Fruit fly (Drosophila melanogaster) whole organism, embryonic: ENCODE data around the gene CG5966.

Experiments used
- Asciz ChIP-seq: fragments of 200-800 bp; sonication (Bioruptor generic); optimal IDR thresholded peaks from 2 replicates; lab custom pipeline; 2017; ENCODE audit warnings: missing biosample characterization, mild to moderate bottlenecking, missing genetic modification characterization, missing genetic modification reagents
- Atf3 ChIP-seq: fragments of 200-800 bp; sonication (Bioruptor generic); optimal IDR thresholded peaks from 3 replicates; lab custom pipeline; 2016; ENCODE audit warnings: missing biosample characterization, missing genetic modification characterization
- CG10462 ChIP-seq: fragments of 200-800 bp; sonication (Bioruptor generic); optimal IDR thresholded peaks from 2 replicates; lab custom pipeline; 2016; ENCODE audit warnings: missing biosample characterization, missing genetic modification characterization
- CG10654 ChIP-seq: fragments of 200-800 bp; sonication (Bioruptor generic); optimal IDR thresholded peaks from 2 replicates; lab custom pipeline; 2016; ENCODE audit warnings: missing biosample characterization, missing genetic modification characterization
- CG15601 ChIP-seq: fragments of 200-800 bp; sonication (Bioruptor generic); optimal IDR thresholded peaks from 3 replicates; lab custom pipeline; 2019; ENCODE audit warnings: missing biosample characterization, mild to moderate bottlenecking, missing genetic modification characterization, moderate library complexity
- CG16779 ChIP-seq: fragments of 200-800 bp; sonication (Bioruptor generic); IDR thresholded peaks from 2 replicates; pipeline ENCODE4 v1.3.6; 2022; ENCODE audit warnings: missing biosample characterization, missing genetic modification characterization
- CG2678 ChIP-seq: fragments of 200-800 bp; sonication (Bioruptor generic); optimal IDR thresholded peaks from 3 replicates; lab custom pipeline; 2019; ENCODE audit warnings: missing biosample characterization, mild to moderate bottlenecking, missing genetic modification characterization, moderate library complexity
- CG30403 ChIP-seq: fragments of 200-800 bp; sonication (Bioruptor generic); optimal IDR thresholded peaks from 3 replicates; lab custom pipeline; 2016; ENCODE audit warnings: missing biosample characterization, missing genetic modification characterization
- CG30431 ChIP-seq: fragments of 200-800 bp; sonication (Bioruptor generic); optimal IDR thresholded peaks from 2 replicates; lab custom pipeline; 2017; ENCODE audit warnings: missing biosample characterization, missing genetic modification characterization
- CG31224 ChIP-seq: fragments of 200-800 bp; sonication (Bioruptor generic); IDR thresholded peaks from 2 replicates; pipeline ENCODE4 v1.3.6; 2022; ENCODE audit warnings: missing biosample characterization, missing genetic modification characterization
- CG31388 ChIP-seq: fragments of 200-800 bp; sonication (Bioruptor generic); optimal IDR thresholded peaks from 2 replicates; lab custom pipeline; 2016; ENCODE audit warnings: missing biosample characterization, missing genetic modification characterization
- CG32532 ChIP-seq: fragments of 200-800 bp; sonication (Bioruptor generic); IDR thresholded peaks from 2 replicates; pipeline ENCODE4 v1.3.6; 2022; ENCODE audit warnings: missing biosample characterization, missing genetic modification characterization
- CG32772 ChIP-seq: fragments of 200-800 bp; sonication (Bioruptor generic); IDR thresholded peaks from 2 replicates; pipeline ENCODE4 v1.3.6; 2022; ENCODE audit warnings: missing biosample characterization, missing genetic modification characterization
- CG33557 ChIP-seq: fragments of 200-800 bp; sonication (Bioruptor generic); optimal IDR thresholded peaks from 2 replicates; lab custom pipeline; 2019; ENCODE audit warnings: missing biosample characterization, mild to moderate bottlenecking, missing genetic modification characterization, moderate library complexity
- CG4282 ChIP-seq: fragments of 200-800 bp; sonication (Bioruptor generic); optimal IDR thresholded peaks from 2 replicates; lab custom pipeline; 2016; ENCODE audit warnings: missing biosample characterization, missing genetic modification characterization
- CG4404 ChIP-seq: fragments of 200-800 bp; sonication (Bioruptor generic); IDR thresholded peaks from 2 replicates; pipeline ENCODE4 v1.3.6; 2022; ENCODE audit warnings: missing biosample characterization, missing genetic modification characterization
- CG5180 ChIP-seq: fragments of 200-800 bp; sonication (Bioruptor generic); optimal IDR thresholded peaks from 3 replicates; lab custom pipeline; 2017; ENCODE audit warnings: missing biosample characterization, missing genetic modification characterization, mild to moderate bottlenecking, moderate library complexity, missing genetic modification reagents
- CG6683 ChIP-seq: fragments of 200-800 bp; sonication (Bioruptor generic); optimal IDR thresholded peaks from 2 replicates; lab custom pipeline; 2017; ENCODE audit warnings: missing biosample characterization, mild to moderate bottlenecking, missing genetic modification characterization, missing genetic modification reagents
- CG7271 ChIP-seq: fragments of 200-800 bp; sonication (Bioruptor generic); optimal IDR thresholded peaks from 2 replicates; lab custom pipeline; 2018; ENCODE audit warnings: missing biosample characterization, mild to moderate bottlenecking, missing genetic modification characterization, moderate library complexity
- CG7556 ChIP-seq: fragments of 200-800 bp; sonication (Bioruptor generic); optimal IDR thresholded peaks from 2 replicates; lab custom pipeline; 2017; ENCODE audit warnings: missing biosample characterization, mild to moderate bottlenecking, missing genetic modification characterization
- CG7745 ChIP-seq: fragments of 200-800 bp; sonication (Bioruptor generic); optimal IDR thresholded peaks from 2 replicates; lab custom pipeline; 2018; ENCODE audit warnings: missing biosample characterization, mild to moderate bottlenecking, missing genetic modification characterization, moderate library complexity
- CG9215 ChIP-seq: fragments of 200-800 bp; sonication (Bioruptor generic); IDR thresholded peaks from 2 replicates; pipeline ENCODE4 v1.3.6; 2022; ENCODE audit warnings: missing biosample characterization, missing genetic modification characterization
- CG9817 ChIP-seq: fragments of 200-800 bp; sonication (Bioruptor generic); optimal IDR thresholded peaks from 2 replicates; lab custom pipeline; 2018; ENCODE audit warnings: missing biosample characterization, mild to moderate bottlenecking, missing genetic modification characterization, moderate library complexity
- CrebB ChIP-seq: fragments of 200-800 bp; sonication (Bioruptor generic); optimal IDR thresholded peaks from 3 replicates; lab custom pipeline; 2018; ENCODE audit warnings: missing biosample characterization, mild to moderate bottlenecking, missing genetic modification characterization
- D19A ChIP-seq: fragments of 200-800 bp; optimal IDR thresholded peaks from 3 replicates; lab custom pipeline; 2019; ENCODE audit warnings: missing biosample characterization, mild to moderate bottlenecking, missing genetic modification characterization, moderate library complexity
- Dek ChIP-seq: fragments of 200-800 bp; sonication (Bioruptor generic); optimal IDR thresholded peaks from 3 replicates; lab custom pipeline; 2019; ENCODE audit warnings: missing biosample characterization, mild to moderate bottlenecking, missing genetic modification characterization, moderate library complexity
- HmgZ ChIP-seq: fragments of 200-800 bp; sonication (Bioruptor generic); optimal IDR thresholded peaks from 2 replicates; lab custom pipeline; 2018; ENCODE audit warnings: missing biosample characterization, mild to moderate bottlenecking, missing genetic modification characterization
- Hmr ChIP-seq: fragments of 200-800 bp; sonication (Bioruptor generic); optimal IDR thresholded peaks from 3 replicates; lab custom pipeline; 2017; ENCODE audit warnings: mild to moderate bottlenecking, missing biosample characterization, missing genetic modification reagents, missing genetic modification characterization
- Hmx ChIP-seq: fragments of 200-800 bp; sonication (Bioruptor generic); optimal IDR thresholded peaks from 2 replicates; lab custom pipeline; 2016; ENCODE audit warnings: missing biosample characterization, missing genetic modification characterization
- Lhr ChIP-seq: fragments of 200-800 bp; sonication (Bioruptor generic); optimal IDR thresholded peaks from 3 replicates; lab custom pipeline; 2017; ENCODE audit warnings: mild to moderate bottlenecking, missing biosample characterization, missing genetic modification reagents, missing genetic modification characterization
- Nf-YB ChIP-seq: fragments of 200-800 bp; sonication (Bioruptor generic); optimal IDR thresholded peaks from 3 replicates; lab custom pipeline; 2019; ENCODE audit warnings: missing biosample characterization, mild to moderate bottlenecking, missing genetic modification characterization, moderate library complexity
- PHDP ChIP-seq: fragments of 200-800 bp; sonication (Bioruptor generic); optimal IDR thresholded peaks from 3 replicates; lab custom pipeline; 2018; ENCODE audit warnings: missing biosample characterization, mild to moderate bottlenecking, missing genetic modification characterization, moderate library complexity
- Ravus ChIP-seq: fragments of 200-800 bp; sonication (Bioruptor generic); IDR thresholded peaks from 2 replicates; pipeline ENCODE4 v1.3.6; 2022; ENCODE audit warnings: missing biosample characterization, missing genetic modification characterization
- Sox102F ChIP-seq: fragments of 200-800 bp; sonication (Bioruptor generic); optimal IDR thresholded peaks from 2 replicates; lab custom pipeline; 2018; ENCODE audit warnings: missing biosample characterization, mild to moderate bottlenecking, missing genetic modification characterization, moderate library complexity
- bigmax ChIP-seq: fragments of 200-800 bp; sonication (Bioruptor generic); optimal IDR thresholded peaks from 2 replicates; lab custom pipeline; 2018; ENCODE audit warnings: missing biosample characterization, mild to moderate bottlenecking, missing genetic modification characterization
- chif ChIP-seq, 2 experiments: fragments of 200-800 bp; sonication (Bioruptor generic); optimal IDR thresholded peaks; 3 replicates each; lab custom pipeline; 2016; ENCODE audit warnings: missing biosample characterization in 2 of 2, missing genetic modification characterization in 2 of 2
- crp ChIP-seq, 2 experiments: fragments of 200-800 bp; sonication (Bioruptor generic); optimal IDR thresholded peaks; 2 replicates in 1 of 2; 3 replicates in 1 of 2; lab custom pipeline; 2017; ENCODE audit warnings: missing biosample characterization in 2 of 2, missing genetic modification characterization in 2 of 2, mild to moderate bottlenecking in 1 of 2, moderate library complexity in 1 of 2
- gsb ChIP-seq: fragments of 200-800 bp; sonication (Bioruptor generic); IDR thresholded peaks from 2 replicates; pipeline ENCODE4 v1.3.6; 2022; ENCODE audit warnings: missing biosample characterization, missing genetic modification characterization
- gsb-n ChIP-seq: fragments of 200-800 bp; sonication (Bioruptor generic); optimal IDR thresholded peaks from 3 replicates; lab custom pipeline; 2018; ENCODE audit warnings: missing biosample characterization, mild to moderate bottlenecking, missing genetic modification characterization
- h ChIP-seq: fragments of >200 bp; optimal IDR thresholded peaks from 2 replicates; lab custom pipeline; 2017
- hth ChIP-seq: fragments of >200 bp; optimal IDR thresholded peaks from 2 replicates; lab custom pipeline; 2017; ENCODE audit warnings: inconsistent platforms
- klu ChIP-seq: fragments of 200-800 bp; sonication (Bioruptor generic); IDR thresholded peaks from 2 replicates; pipeline ENCODE4 v1.3.6; 2022; ENCODE audit warnings: missing biosample characterization, missing genetic modification characterization
- nerfin-1 ChIP-seq: fragments of 200-800 bp; sonication (Bioruptor generic); optimal IDR thresholded peaks from 3 replicates; lab custom pipeline; 2019; ENCODE audit warnings: missing biosample characterization, mild to moderate bottlenecking, missing genetic modification characterization, moderate library complexity
- odd ChIP-seq: fragments of 200-800 bp; sonication (Bioruptor generic); optimal IDR thresholded peaks from 2 replicates; lab custom pipeline; 2017; ENCODE audit warnings: missing biosample characterization, mild to moderate bottlenecking, missing genetic modification characterization
- prd ChIP-seq, 3 experiments: fragments of >200 bp in 2 of 3; fragments of 200-800 bp in 1 of 3; sonication (Bioruptor generic) in 1 of 3; optimal IDR thresholded peaks in 2 of 3; IDR thresholded peaks in 1 of 3; 2 replicates in 2 of 3; 3 replicates in 1 of 3; pipeline versions ENCODE4 v1.3.6 to Lab custom; 2017 to 2022; ENCODE audit warnings: missing biosample characterization in 1 of 3, missing genetic modification characterization in 1 of 3
- rib ChIP-seq: fragments of 200-800 bp; sonication (Bioruptor generic); IDR thresholded peaks from 2 replicates; pipeline ENCODE4 v1.3.6; 2022; ENCODE audit warnings: missing biosample characterization, missing genetic modification characterization
- sima ChIP-seq: fragments of 200-800 bp; sonication (Bioruptor generic); optimal IDR thresholded peaks from 2 replicates; lab custom pipeline; 2016; ENCODE audit warnings: missing biosample characterization, missing genetic modification characterization
- ttk ChIP-seq: fragments of 200-800 bp; sonication (Bioruptor generic); IDR thresholded peaks from 2 replicates; pipeline ENCODE4 v2.1.2; 2022; ENCODE audit warnings: missing biosample characterization, missing genetic modification characterization
- unc-4 ChIP-seq: fragments of 200-800 bp; sonication (Bioruptor generic); IDR thresholded peaks from 2 replicates; pipeline ENCODE4 v1.3.6; 2022; ENCODE audit warnings: missing biosample characterization, missing genetic modification characterization; ENCODE audit not compliant: partially characterized antibody

The CG5966 gene

DNA sequence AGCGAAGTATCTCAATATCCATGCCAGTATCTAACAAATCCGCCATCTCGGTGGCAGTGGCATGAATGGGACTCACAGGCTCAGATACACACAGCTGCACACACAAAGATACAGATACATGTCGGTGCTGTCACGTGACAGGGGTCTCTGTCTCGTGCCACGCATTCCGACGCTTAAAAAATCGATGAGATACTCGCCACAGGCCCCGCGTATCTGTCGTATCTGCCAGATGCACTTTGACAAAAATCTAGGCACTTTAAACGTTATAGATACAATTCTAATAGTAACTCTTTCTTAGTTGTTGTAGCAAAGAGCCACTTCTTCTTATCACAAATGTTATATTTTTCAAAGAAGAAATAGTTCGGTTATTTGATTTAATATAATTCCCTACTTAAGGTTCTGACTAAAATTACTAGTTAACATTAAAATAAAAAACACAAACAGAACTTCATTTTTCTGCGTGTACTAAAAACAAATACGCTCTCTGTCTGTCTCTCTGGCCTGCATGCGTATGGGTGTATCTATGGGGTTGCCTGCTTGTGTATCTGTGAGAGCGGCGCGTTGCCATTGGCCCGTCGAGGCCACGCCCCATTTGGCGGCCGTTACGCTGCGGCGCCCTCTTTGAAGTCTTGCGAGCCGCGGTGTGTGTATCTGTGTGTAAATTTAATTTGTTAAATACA, 12.3 kb downstream of the CG5966 start, which contains the start of gene CG4766 (continued):
- TF ChIP-seq prd (optimal IDR thresholded peaks at IDR 0.05; lab: Kevin White, UChicago) (no peak), prd (GFP tag; IDR thresholded peaks at IDR 0.05; lab: Robert Waterston, UW) (peak; percentile 87), D19A (tag; lab: Kevin White, UChicago) (peak; percentile 85), CG16779 (GFP tag; lab: Robert Waterston, UW) (no peak), Ravus (GFP tag; lab: Robert Waterston, UW) (peak; percentile 22), CG5180 (GFP tag; lab: Kevin White, UChicago) (peak; percentile 72), Sox102F (GFP tag; lab: Kevin White, UChicago) (peak; percentile 75), CG10654 (GFP tag; lab: Kevin White, UChicago) (peak; percentile 72), odd (GFP tag; lab: Kevin White, UChicago) (peak; percentile 72), Atf3 (peak; percentile 70), CG33557 (peak; percentile 94), hth (no peak), CG30403 (GFP tag; lab: Kevin White, UChicago) (peak; percentile 91), CG15601 (tag; lab: Kevin White, UChicago) (peak; percentile 86), sima (peak; percentile 17), CG4282 (GFP tag; lab: Kevin White, UChicago) (peak; percentile 48), CG10462 (GFP tag; lab: Kevin White, UChicago) (peak; percentile 79), h (lab: Kevin White, UChicago) (no peak), CG32532 (GFP tag; lab: Robert Waterston, UW) (peak; percentile 44; the same call in 1 of the 2 replicates), CG31224 (GFP tag; lab: Robert Waterston, UW) (peak; percentile 40; the same call in 1 of the 2 replicates), CG32772 (GFP tag; lab: Robert Waterston, UW) (peak; percentile 62), gsb-n (tag; lab: Kevin White, UChicago) (peak; percentile 87), Hmx (GFP tag; lab: Kevin White, UChicago) (peak; percentile 74), HmgZ (peak; percentile 58), CrebB (peak; percentile 66), Asciz (peak; percentile 70), PHDP (tag; lab: Kevin White, UChicago) (peak; percentile 78), Hmr (peak; percentile 79), ttk (GFP tag; lab: Robert Waterston, UW) (peak; percentile 74), chif (GFP tag; optimal IDR thresholded peaks at IDR 0.05; lab: Kevin White, UChicago) (peak; percentile 70 to 93), CG30431 (GFP tag; lab: Kevin White, UChicago) (peak; percentile 49), CG4404 (GFP tag; lab: Robert Waterston, UW) (peak; percentile 86), gsb (GFP tag; lab: Robert Waterston, UW) (0 out of 2 replicates have a peak, but pooled peaks have one; percentile 42), CG9215 (GFP tag; lab: Robert Waterston, UW) (peak; percentile 70), Nf-YB (GFP tag; lab: Kevin White, UChicago) (peak; percentile 98), crp (GFP tag; optimal IDR thresholded peaks at IDR 0.05; lab: Kevin White, UChicago) (peak in 1 of 2 experiments; percentile 40), CG6683 (GFP tag; lab: Kevin White, UChicago) (peak; percentile 67), CG7271 (tag; lab: Kevin White, UChicago) (peak; percentile 59), rib (GFP tag; lab: Robert Waterston, UW) (no peak), CG7745 (no peak), unc-4 (GFP tag; lab: Robert Waterston, UW) (no peak), CG9817 (tag; lab: Kevin White, UChicago) (peak; percentile 65), nerfin-1 (tag; lab: Kevin White, UChicago) (peak; percentile 91), CG31388 (no peak), Dek (tag; lab: Kevin White, UChicago) (peak; percentile 57), CG2678 (tag; lab: Kevin White, UChicago) (peak; percentile 91), CG7556 (GFP tag; lab: Kevin White, UChicago) (peak; percentile 94), klu (peak; percentile 58; the same call in 1 of the 2 replicates), bigmax (no peak), Lhr (peak; percentile 69)
